Fruit fly (Drosophila melanogaster): ENCODE results near the gene CG13855.

Gene CG13855

DNA sequence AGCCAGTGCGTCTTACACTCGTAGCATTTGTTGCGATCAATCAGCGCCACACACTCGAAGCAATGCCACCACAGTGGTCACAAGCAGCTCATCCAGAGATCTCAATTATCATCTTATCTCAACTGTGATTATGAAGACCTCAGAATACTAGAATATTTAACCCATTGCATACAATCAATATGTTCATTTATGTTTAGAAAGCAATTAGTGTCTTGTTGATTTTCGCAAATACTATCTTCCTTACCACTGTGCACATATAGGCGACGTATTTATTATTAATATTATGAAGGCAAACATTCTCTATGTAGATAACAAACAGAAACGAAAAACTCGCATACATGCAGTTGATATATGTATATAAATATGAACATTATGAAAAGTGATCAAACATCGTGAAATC is 46.9 kb upstream of the CG13855 start (continued):
- peak; percentile 17 for TF ChIP-seq TFAM (GFP tag; optimal IDR thresholded peaks at IDR 0.05)
- TF ChIP-seq CG6813 (GFP tag; optimal IDR thresholded peaks at IDR 0.05) = peak; percentile 86
- TF ChIP-seq CG32767 (GFP tag; IDR thresholded peaks at IDR 0.05) = no peak; the same call in 1 of the 2 replicates
- no peak for TF ChIP-seq CG8765 (GFP tag; IDR thresholded peaks at IDR 0.05)
- TF ChIP-seq Antp (GFP tag; optimal IDR thresholded peaks at IDR 0.05) = peak; percentile 20
- peak; percentile 85 for TF ChIP-seq ara (GFP tag; IDR thresholded peaks at IDR 0.05)
- TF ChIP-seq unc-4 (GFP tag; IDR thresholded peaks at IDR 0.05; ENCODE audit: partially characterized antibody) = no peak
- TF ChIP-seq Gug (GFP tag; IDR thresholded peaks at IDR 0.05) = peak; percentile 33; the same call in 1 of the 4 replicates
- no peak for TF ChIP-seq hbn (GFP tag; IDR thresholded peaks at IDR 0.05; ENCODE audit: partially characterized antibody)
- no peak for TF ChIP-seq toy (GFP tag; IDR thresholded peaks at IDR 0.05)
- TF ChIP-seq GATAe (GFP tag; conservative IDR thresholded peaks at IDR 0.05) = 0 out of 2 replicates have a peak, but pooled peaks have one; percentile 14
- TF ChIP-seq YL-1 (GFP tag; optimal IDR thresholded peaks at IDR 0.05) = peak; percentile 32
- TF ChIP-seq CG12744 (GFP tag; optimal IDR thresholded peaks at IDR 0.05) = peak; percentile 34
- no peak for TF ChIP-seq bbx (GFP tag; IDR thresholded peaks at IDR 0.05; ENCODE audit: partially characterized antibody)
- no peak for TF ChIP-seq CTCF (GFP tag; optimal IDR thresholded peaks at IDR 0.05)
- TF ChIP-seq nmo (GFP tag; optimal IDR thresholded peaks at IDR 0.05) = peak; percentile 55
- peak; percentile 36 for TF ChIP-seq Bteb2 (GFP tag; optimal IDR thresholded peaks at IDR 0.05)
- no peak for TF ChIP-seq CG18011 (GFP tag; optimal IDR thresholded peaks at IDR 0.05)
- peak; percentile 32 for TF ChIP-seq Jarid2 (GFP tag; optimal IDR thresholded peaks at IDR 0.05)
- peak; percentile 48 for TF ChIP-seq CG3065 (GFP tag; optimal IDR thresholded peaks at IDR 0.05)
- 0 out of 2 replicates have a peak, but pooled peaks have one; percentile 12 for TF ChIP-seq Doc2 (GFP tag; IDR thresholded peaks at IDR 0.05)
- peak; percentile 46 for TF ChIP-seq CG10431 (GFP tag; optimal IDR thresholded peaks at IDR 0.05)
- peak; percentile 72 for TF ChIP-seq CG13424 (tag; optimal IDR thresholded peaks at IDR 0.05)
- peak; percentile 58 for TF ChIP-seq CG4328 (GFP tag; optimal IDR thresholded peaks at IDR 0.05)
- TF ChIP-seq Sox100B (GFP tag; optimal IDR thresholded peaks at IDR 0.05) = peak; percentile 77
- peak; percentile 47 for TF ChIP-seq grn (GFP tag; optimal IDR thresholded peaks at IDR 0.05)
- TF ChIP-seq Hr78 (GFP tag; optimal IDR thresholded peaks at IDR 0.05) = peak in 1 of 2 experiments; percentile 34
- TF ChIP-seq CG2712 (tag; optimal IDR thresholded peaks at IDR 0.05) = peak; percentile 79
- TF ChIP-seq CG1603 (tag; optimal IDR thresholded peaks at IDR 0.05) = peak; percentile 85
- peak; percentile 82 for TF ChIP-seq ci (GFP tag; IDR thresholded peaks at IDR 0.05)
- peak; percentile 86 for TF ChIP-seq nau (GFP tag; optimal IDR thresholded peaks at IDR 0.05)
- TF ChIP-seq Xrp1 (GFP tag; IDR thresholded peaks at IDR 0.05) = peak; percentile 88
- no peak for TF ChIP-seq crc (GFP tag; optimal IDR thresholded peaks at IDR 0.05)
- TF ChIP-seq Adf1 (GFP tag; IDR thresholded peaks at IDR 0.05) = no peak
- peak; percentile 33 for TF ChIP-seq HmgZ (tag; optimal IDR thresholded peaks at IDR 0.05)
- peak; percentile 52 for TF ChIP-seq Meics (GFP tag; optimal IDR thresholded peaks at IDR 0.05)
- no peak for TF ChIP-seq run (tag; optimal IDR thresholded peaks at IDR 0.05)
- peak; percentile 88 for TF ChIP-seq dmrt11E (tag; optimal IDR thresholded peaks at IDR 0.05)
- TF ChIP-seq Lim3 (GFP tag; IDR thresholded peaks at IDR 0.05) = no peak
- peak; percentile 62 for TF ChIP-seq Mes4 (GFP tag; optimal IDR thresholded peaks at IDR 0.05)
- TF ChIP-seq Dbx (GFP tag; IDR thresholded peaks at IDR 0.05) = 0 out of 3 replicates have a peak, but pooled peaks have one; percentile 25
- TF ChIP-seq CG6272 (GFP tag; IDR thresholded peaks at IDR 0.05) = peak; percentile 55
- TF ChIP-seq CG12155 (GFP tag; optimal IDR thresholded peaks at IDR 0.05) = peak; percentile 36
- TF ChIP-seq MBD-R2 (GFP tag; IDR thresholded peaks at IDR 0.05) = peak; percentile 18; the same call in 1 of the 2 replicates
- peak; percentile 46 to 94 for TF ChIP-seq bsh (GFP tag; optimal IDR thresholded peaks at IDR 0.05)
- peak; percentile 83 for TF ChIP-seq CG6254 (GFP tag; optimal IDR thresholded peaks at IDR 0.05)
- peak; percentile 63 for TF ChIP-seq E2f1 (GFP tag; IDR thresholded peaks at IDR 0.05)
- TF ChIP-seq ind (GFP tag; optimal IDR thresholded peaks at IDR 0.05) = peak; percentile 47
- peak; percentile 67 for TF ChIP-seq phol (tag; optimal IDR thresholded peaks at IDR 0.05)
- TF ChIP-seq CG11085 (GFP tag; IDR thresholded peaks at IDR 0.05) = peak; percentile 36; the same call in 1 of the 2 replicates
- peak; percentile 87 for TF ChIP-seq CG14710 (tag; optimal IDR thresholded peaks at IDR 0.05)
